Worm (Caenorhabditis elegans) whole organism, young adult: ENCODE measurements around the gene F17E9.2.

Experiments
- B0336.3 ChIP-seq: fragments of 200-800 bp; sonication (Bioruptor generic); IDR thresholded peaks from 2 replicates; pipeline ENCODE4 v1.3.6; 2022; ENCODE audit warnings: missing genetic modification characterization, missing compliant biosample characterization
- C06A6.2 ChIP-seq: fragments of 200-800 bp; sonication (Bioruptor generic); conservative IDR thresholded peaks from 2 replicates; pipeline ENCODE4 v1.3.6; 2022; ENCODE audit warnings: missing genetic modification characterization, missing compliant biosample characterization
- C17E4.6 ChIP-seq: fragments of 200-800 bp; sonication (Bioruptor generic); IDR thresholded peaks from 2 replicates; pipeline ENCODE4 v1.3.6; 2022; ENCODE audit warnings: missing genetic modification reagents, missing genetic modification characterization, missing compliant biosample characterization
- D2030.7 ChIP-seq: fragments of 200-800 bp; sonication (Bioruptor generic); IDR thresholded peaks from 2 replicates; pipeline ENCODE4 v1.3.6; 2022; ENCODE audit warnings: missing genetic modification reagents, missing genetic modification characterization, missing compliant biosample characterization
- F49E8.2 ChIP-seq: sonication (generic microtip); optimal IDR thresholded peaks from 3 replicates; lab custom pipeline; 2017; ENCODE audit warnings: missing genetic modification characterization, mild to moderate bottlenecking, missing compliant biosample characterization, antibody characterized with exemption, moderate library complexity; ENCODE audit not compliant: insufficient read depth
- F52B5.7 ChIP-seq: sonication (generic microtip); optimal IDR thresholded peaks from 2 replicates; lab custom pipeline; 2016; ENCODE audit warnings: mild to moderate bottlenecking, missing genetic modification characterization, missing compliant biosample characterization
- F55B11.4 ChIP-seq: sonication (generic microtip); optimal IDR thresholded peaks from 2 replicates; lab custom pipeline; 2016; ENCODE audit warnings: missing compliant biosample characterization, missing genetic modification characterization, borderline replicate concordance; ENCODE audit not compliant: insufficient read depth
- F57A8.1 ChIP-seq: fragments of 200-800 bp; sonication (Bioruptor generic); optimal IDR thresholded peaks from 2 replicates; lab custom pipeline; 2018; ENCODE audit warnings: mild to moderate bottlenecking, missing genetic modification characterization, moderate library complexity, missing compliant biosample characterization
- K12H6.12 ChIP-seq: fragments of 200-800 bp; sonication (Bioruptor generic); optimal IDR thresholded peaks from 2 replicates; lab custom pipeline; 2018; ENCODE audit warnings: mild to moderate bottlenecking, missing genetic modification characterization, missing compliant biosample characterization
- attf-3 ChIP-seq: fragments of 200-800 bp; sonication (Bioruptor generic); conservative IDR thresholded peaks from 2 replicates; pipeline ENCODE4 v1.3.6; 2022; ENCODE audit warnings: missing genetic modification reagents, missing genetic modification characterization, missing compliant biosample characterization
- attf-6 ChIP-seq: fragments of 200-800 bp; sonication (Bioruptor generic); IDR thresholded peaks from 2 replicates; pipeline ENCODE4 v1.3.6; 2022; ENCODE audit warnings: missing genetic modification reagents, missing genetic modification characterization, missing compliant biosample characterization
- bed-2 ChIP-seq: fragments of 200-800 bp; sonication (Bioruptor generic); IDR thresholded peaks from 2 replicates; pipeline ENCODE4 v1.3.6; 2022; ENCODE audit warnings: missing genetic modification reagents, missing genetic modification characterization, missing compliant biosample characterization
- ceh-27 ChIP-seq: fragments of 200-800 bp; sonication (Bioruptor generic); optimal IDR thresholded peaks from 2 replicates; lab custom pipeline; 2018; ENCODE audit warnings: mild to moderate bottlenecking, missing genetic modification characterization, moderate library complexity, missing compliant biosample characterization
- ceh-58 ChIP-seq: fragments of 200-800 bp; sonication (Bioruptor generic); IDR thresholded peaks from 2 replicates; pipeline ENCODE4 v1.3.6; 2022; ENCODE audit warnings: missing genetic modification characterization, missing compliant biosample characterization
- ceh-91 ChIP-seq: fragments of 200-800 bp; sonication (Bioruptor generic); IDR thresholded peaks from 2 replicates; pipeline ENCODE4 v1.3.6; 2022; ENCODE audit warnings: missing genetic modification reagents, missing genetic modification characterization, missing compliant biosample characterization
- die-1 ChIP-seq: sonication (generic microtip); optimal IDR thresholded peaks from 2 replicates; lab custom pipeline; 2016; ENCODE audit warnings: missing genotype, mild to moderate bottlenecking, missing genetic modification characterization, missing compliant biosample characterization
- dox-1 ChIP-seq: fragments of 200-800 bp; sonication (Bioruptor generic); IDR thresholded peaks from 2 replicates; pipeline ENCODE4 v1.3.6; 2022; ENCODE audit warnings: missing genetic modification reagents, missing genetic modification characterization, missing compliant biosample characterization
- efl-1 ChIP-seq: fragments of 150-350 bp; optimal IDR thresholded peaks from 2 replicates; lab custom pipeline; 2014; ENCODE audit warnings: missing biosample characterization, missing genetic modification reagents, missing genetic modification characterization
- egl-44 ChIP-seq: fragments of 200-800 bp; sonication (Bioruptor generic); IDR thresholded peaks from 2 replicates; pipeline ENCODE4 v1.3.6; 2022; ENCODE audit warnings: missing genetic modification reagents, missing genetic modification characterization, missing compliant biosample characterization
- him-1 ChIP-seq: sonication (generic microtip); optimal IDR thresholded peaks from 2 replicates; lab custom pipeline; 2016; ENCODE audit warnings: missing genotype, missing genetic modification reagents, missing genetic modification characterization, missing compliant biosample characterization
- hlh-26 ChIP-seq: fragments of 200-800 bp; sonication (Bioruptor generic); conservative IDR thresholded peaks from 2 replicates; pipeline ENCODE4 v1.3.6; 2022; ENCODE audit warnings: missing genetic modification reagents, missing genetic modification characterization, missing compliant biosample characterization
- lag-1 ChIP-seq: fragments of 200-800 bp; sonication (Bioruptor generic); IDR thresholded peaks from 2 replicates; pipeline ENCODE4 v1.3.6; 2022; ENCODE audit warnings: missing genetic modification reagents, missing genetic modification characterization, missing compliant biosample characterization
- let-526 ChIP-seq: fragments of 200-800 bp; sonication (Bioruptor generic); IDR thresholded peaks from 2 replicates; pipeline ENCODE4 v1.3.6; 2022; ENCODE audit warnings: missing genetic modification reagents, missing genetic modification characterization, missing compliant biosample characterization
- lir-1 ChIP-seq: fragments of 200-800 bp; sonication (Bioruptor generic); conservative IDR thresholded peaks from 2 replicates; pipeline ENCODE4 v1.3.6; 2022; ENCODE audit warnings: missing genetic modification reagents, missing genetic modification characterization, missing compliant biosample characterization
- lsl-1 ChIP-seq: fragments of 200-800 bp; sonication (Bioruptor generic); optimal IDR thresholded peaks from 2 replicates; lab custom pipeline; 2018; ENCODE audit warnings: mild to moderate bottlenecking, missing genetic modification characterization, moderate library complexity, missing compliant biosample characterization
- madf-3 ChIP-seq: fragments of 200-800 bp; sonication (Bioruptor generic); IDR thresholded peaks from 2 replicates; pipeline ENCODE4 v1.3.6; 2022; ENCODE audit warnings: missing genetic modification reagents, missing genetic modification characterization, missing compliant biosample characterization
- mcd-1 ChIP-seq: fragments of 200-800 bp; sonication (Bioruptor generic); IDR thresholded peaks from 2 replicates; pipeline ENCODE4 v1.3.6; 2022; ENCODE audit warnings: missing genetic modification reagents, missing genetic modification characterization, missing compliant biosample characterization
- mes-4 ChIP-seq: sonication (generic microtip); optimal IDR thresholded peaks from 2 replicates; lab custom pipeline; 2016; ENCODE audit warnings: missing genotype, missing genetic modification characterization, missing compliant biosample characterization
- nfyb-1 ChIP-seq: fragments of 200-800 bp; sonication (Bioruptor generic); IDR thresholded peaks from 2 replicates; pipeline ENCODE4 v1.3.6; 2022; ENCODE audit warnings: missing genetic modification reagents, missing genetic modification characterization, missing compliant biosample characterization
- nhr-120 ChIP-seq: fragments of 200-800 bp; sonication (Bioruptor generic); IDR thresholded peaks from 2 replicates; pipeline ENCODE4 v1.3.6; 2022; ENCODE audit warnings: missing genetic modification characterization, missing compliant biosample characterization
- nhr-27 ChIP-seq: fragments of 200-800 bp; sonication (Bioruptor generic); optimal IDR thresholded peaks from 2 replicates; lab custom pipeline; 2018; ENCODE audit warnings: mild to moderate bottlenecking, missing genetic modification characterization, moderate library complexity, missing compliant biosample characterization
- pbrm-1 ChIP-seq: fragments of 200-800 bp; sonication (Bioruptor generic); IDR thresholded peaks from 2 replicates; pipeline ENCODE4 v1.3.6; 2022; ENCODE audit warnings: missing genetic modification reagents, missing genetic modification characterization, missing compliant biosample characterization
- rcor-1 ChIP-seq: fragments of 200-800 bp; sonication (Bioruptor generic); IDR thresholded peaks from 2 replicates; pipeline ENCODE4 v1.3.6; 2022; ENCODE audit warnings: missing genetic modification reagents, missing genetic modification characterization, missing compliant biosample characterization
- snpc-3.4 ChIP-seq: sonication (generic microtip); optimal IDR thresholded peaks from 2 replicates; lab custom pipeline; 2017; ENCODE audit warnings: missing genetic modification characterization, mild to moderate bottlenecking, missing compliant biosample characterization, antibody characterized with exemption, moderate library complexity, missing genotype, missing genetic modification reagents
- snpc-4 ChIP-seq, 5 experiments: fragments of 150-350 bp in 1 of 5; sonication (generic microtip) in 4 of 5; optimal IDR thresholded peaks; 2 replicates each; lab custom pipeline; 2014 to 2018; ENCODE audit warnings: missing genetic modification characterization in 5 of 5, missing biosample characterization in 3 of 5, antibody characterized with exemption in 2 of 5, mild to moderate bottlenecking in 2 of 5, missing compliant biosample characterization in 2 of 5, missing genotype in 2 of 5, moderate library complexity in 2 of 5, missing genetic modification reagents in 1 of 5
- zfh-2 ChIP-seq: fragments of 200-800 bp; sonication (Bioruptor generic); conservative IDR thresholded peaks from 2 replicates; pipeline ENCODE4 v1.3.6; 2022; ENCODE audit warnings: missing genetic modification reagents, missing genetic modification characterization, missing compliant biosample characterization
- zim-3 ChIP-seq: sonication (generic microtip); optimal IDR thresholded peaks from 2 replicates; lab custom pipeline; 2017; ENCODE audit warnings: mild to moderate bottlenecking, missing genetic modification characterization, moderate library complexity, missing compliant biosample characterization
- ztf-28 ChIP-seq: fragments of 200-800 bp; sonication (Bioruptor generic); IDR thresholded peaks from 2 replicates; pipeline ENCODE4 v1.3.6; 2022; ENCODE audit warnings: missing genetic modification reagents, missing genetic modification characterization, missing compliant biosample characterization

F17E9.2 gene

ce11 chrIV:8318799-8319198 is 36.9 kb upstream of the F17E9.2 start:
- no peak for TF ChIP-seq F49E8.2 (tag; lab: Kevin White, UChicago)
- TF ChIP-seq bed-2 (GFP tag; lab: Robert Waterston, UW), result no peak
- TF ChIP-seq snpc-3.4 (tag; lab: Kevin White, UChicago), result no peak
- no peak for TF ChIP-seq lsl-1 (GFP tag; lab: Kevin White, UChicago)
- no peak for TF ChIP-seq rcor-1 (GFP tag; lab: Robert Waterston, UW)
- TF ChIP-seq mcd-1, result no peak
- TF ChIP-seq, all 124 proteins: peak for 0

DNA sequence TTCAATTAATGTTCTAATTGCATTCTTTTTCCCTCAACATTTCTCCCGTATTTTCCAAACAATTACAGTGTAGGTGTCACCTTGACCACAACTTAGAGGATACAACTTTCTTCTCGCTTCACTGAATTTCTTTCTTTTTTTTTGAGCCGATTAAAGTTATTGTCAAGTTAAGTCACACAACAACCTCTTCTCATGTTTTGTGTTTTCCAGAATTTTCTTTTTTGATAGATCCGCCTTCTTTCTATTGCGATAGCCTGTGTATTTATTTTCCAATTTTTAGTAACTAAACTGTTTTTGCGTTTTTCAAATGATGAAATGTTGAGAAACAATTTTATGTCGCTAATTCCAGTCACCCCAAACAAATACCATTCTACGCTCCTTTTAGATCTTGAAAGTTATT is 30.0 kb upstream of the F17E9.2 start, which contains the start of gene F35H10.3:
Gene F35H10.3, plus strand, starts transcription at position 301 of the 400 bp plus-strand sequence.
- no peak for TF ChIP-seq lir-1 (GFP tag; lab: Robert Waterston, UW)
- TF ChIP-seq die-1 (tag; lab: Kevin White, UChicago), result no peak
- TF ChIP-seq F55B11.4 (tag; lab: Kevin White, UChicago), result no peak
- TF ChIP-seq pbrm-1 (GFP tag; lab: Robert Waterston, UW), result no peak
- no peak for TF ChIP-seq lag-1 (GFP tag; lab: Robert Waterston, UW)
- TF ChIP-seq C17E4.6 (GFP tag; lab: Robert Waterston, UW), result no peak
- TF ChIP-seq ztf-28 (GFP tag; lab: Robert Waterston, UW), result no peak
- TF ChIP-seq him-1 (tag; lab: Kevin White, UChicago), result no peak
- TF ChIP-seq zfh-2 (GFP tag; lab: Robert Waterston, UW), result no peak
- no peak for TF ChIP-seq nhr-27 (tag; lab: Kevin White, UChicago)
- TF ChIP-seq attf-6 (GFP tag; lab: Robert Waterston, UW), result no peak

DNA sequence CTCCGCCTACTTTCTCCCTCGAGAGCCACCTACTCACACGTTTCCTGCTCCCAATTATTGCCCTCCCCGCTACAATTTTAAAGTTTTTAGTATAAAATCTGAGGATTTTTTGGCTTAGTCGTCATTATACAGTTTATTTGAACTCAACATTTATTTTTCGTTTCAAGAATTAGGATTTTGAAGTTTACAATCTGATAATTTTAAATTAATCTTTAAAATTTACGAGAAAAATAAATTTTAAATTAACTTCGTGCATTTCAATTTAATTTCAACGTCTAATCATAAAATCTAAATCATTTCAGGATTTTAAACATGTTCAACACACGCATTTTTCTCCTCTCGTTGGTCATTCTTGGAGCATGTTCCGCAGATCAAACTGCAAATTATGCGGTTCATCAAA is 26.8 kb upstream of the F17E9.2 start, which contains the start of gene F35H10.2:
Gene F35H10.2, plus strand, starts transcription at position 301 of the 400 bp plus-strand sequence.
- TF ChIP-seq ceh-27 (GFP tag; lab: Kevin White, UChicago), result no peak
- no peak for TF ChIP-seq C17E4.6 (GFP tag; lab: Robert Waterston, UW)
- no peak for TF ChIP-seq C06A6.2 (GFP tag; lab: Robert Waterston, UW)
- no peak for TF ChIP-seq F52B5.7
- no peak for TF ChIP-seq snpc-4 (GFP tag; optimal IDR thresholded peaks at IDR 0.05; lab: Kevin White, UChicago)
- no peak for TF ChIP-seq snpc-4 (tag; optimal IDR thresholded peaks at IDR 0.05; lab: Kevin White, UChicago)
- no peak for TF ChIP-seq nfyb-1 (GFP tag; lab: Robert Waterston, UW)
- no peak for TF ChIP-seq nhr-120 (GFP tag; lab: Robert Waterston, UW)
- TF ChIP-seq hlh-26 (GFP tag; lab: Robert Waterston, UW), result no peak
- no peak for TF ChIP-seq lag-1 (GFP tag; lab: Robert Waterston, UW)
- no peak for TF ChIP-seq F49E8.2 (tag; lab: Kevin White, UChicago)
- TF ChIP-seq D2030.7 (GFP tag; lab: Robert Waterston, UW), result no peak
- no peak for TF ChIP-seq F57A8.1 (GFP tag; lab: Kevin White, UChicago)
- TF ChIP-seq dox-1 (GFP tag; lab: Robert Waterston, UW), result no peak
- TF ChIP-seq ceh-91, result no peak
- TF ChIP-seq zim-3 (tag; lab: Kevin White, UChicago), result no peak
- no peak for TF ChIP-seq K12H6.12
- TF ChIP-seq B0336.3, result no peak
- no peak for TF ChIP-seq efl-1
- TF ChIP-seq ceh-58 (GFP tag; lab: Robert Waterston, UW), result no peak
- TF ChIP-seq, all 124 proteins: peak for 0

- TF ChIP-seq egl-44 (GFP tag; lab: Robert Waterston, UW) (no peak), madf-3 (GFP tag; lab: Robert Waterston, UW) (no peak), nfyb-1 (GFP tag; lab: Robert Waterston, UW) (no peak), mes-4 (tag; lab: Kevin White, UChicago) (no peak), attf-3 (GFP tag; lab: Robert Waterston, UW) (no peak), let-526 (GFP tag; lab: Robert Waterston, UW) (no peak)
- TF ChIP-seq, all 124 proteins: peak for 0
These were observed 23.2 kb upstream of the F17E9.2 start, which contains the start of gene lys-10 for ce11 chrIV:8332526-8332925. TSS of gene lys-10 (plus strand) at chrIV:8332826.
